Worm (Caenorhabditis elegans): Measurements from ENCODE around the gene Y77E11A.7.

ce11 chrIV:1427283-1427682, 7.6 kb upstream of the Y77E11A.7 start, which contains the start of gene clec-171:
- TF ChIP-seq F13C5.2 (tag; optimal IDR thresholded peaks at IDR 0.05) (no peak), aly-1 (tag; optimal IDR thresholded peaks at IDR 0.05) (no peak), ama-1 (optimal IDR thresholded peaks at IDR 0.05) (no peak), flt-1 (GFP tag; IDR thresholded peaks at IDR 0.05) (no peak), hmbx-1 (tag; optimal IDR thresholded peaks at IDR 0.05) (no peak), ets-7 (tag; optimal IDR thresholded peaks at IDR 0.05) (no peak), ceh-36 (tag; optimal IDR thresholded peaks at IDR 0.05) (no peak), ceh-13 (GFP tag; optimal IDR thresholded peaks at IDR 0.05) (no peak), tbx-11 (GFP tag; IDR thresholded peaks at IDR 0.05) (no peak), hnd-1 (tag; optimal IDR thresholded peaks at IDR 0.05) (no peak), tbx-37 (GFP tag; conservative IDR thresholded peaks at IDR 0.05) (no peak), scrt-1 (GFP tag; IDR thresholded peaks at IDR 0.05) (no peak), pes-1 (GFP tag; IDR thresholded peaks at IDR 0.05) (no peak)

Measured in whole organism, early embryonic.